Fruit fly (Drosophila melanogaster): ENCODE results near the gene CG11760.
A peak's percentile ranks its signal among the peaks of the same experiment; 100 is the strongest.

The CG11760 gene

DNA sequence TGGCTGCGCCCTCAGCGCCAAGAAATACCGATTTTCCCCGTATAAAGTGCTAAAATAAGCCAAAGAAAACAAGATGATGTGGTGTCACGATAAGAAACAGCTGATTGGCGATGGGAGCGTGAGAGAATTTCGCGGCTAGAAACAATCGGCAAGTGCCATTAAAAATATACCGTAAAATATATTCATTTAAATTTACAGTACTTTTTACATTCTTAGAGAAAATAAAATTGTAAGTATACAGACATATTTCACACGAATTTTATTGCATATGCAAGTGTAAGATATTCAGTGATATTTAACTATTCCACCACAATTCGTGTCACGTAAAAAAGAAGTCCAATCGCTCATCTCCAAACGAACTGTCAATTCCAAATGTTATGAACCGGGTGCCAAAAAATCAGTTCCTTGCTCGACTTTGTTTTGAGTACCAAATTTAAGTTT, 42.4 kb upstream of the CG11760 start, which contains the start of the genes Unc50, CG11755 and CG8043 (continued):
- TF ChIP-seq her (GFP tag; optimal IDR thresholded peaks at IDR 0.05) (no peak), ind (GFP tag; optimal IDR thresholded peaks at IDR 0.05) (peak; percentile 83), fd64A (GFP tag; optimal IDR thresholded peaks at IDR 0.05) (no peak), CG12769 (tag; optimal IDR thresholded peaks at IDR 0.05) (no peak), CG15514 (GFP tag; optimal IDR thresholded peaks at IDR 0.05) (peak; percentile 96), Xbp1 (GFP tag; optimal IDR thresholded peaks at IDR 0.05) (peak; percentile 91), CoRest (tag; optimal IDR thresholded peaks at IDR 0.05) (peak; percentile 89), gcm (GFP tag; optimal IDR thresholded peaks at IDR 0.05) (peak; percentile 73), mam (GFP tag; optimal IDR thresholded peaks at IDR 0.05) (peak; percentile 73), ara (GFP tag; IDR thresholded peaks at IDR 0.05) (0 out of 2 replicates have a peak, but pooled peaks have one; percentile 33), CG15269 (tag; optimal IDR thresholded peaks at IDR 0.05) (no peak), ERR (GFP tag; optimal IDR thresholded peaks at IDR 0.05) (peak; percentile 15), CG8478 (optimal IDR thresholded peaks at IDR 0.05) (no peak), Lhr (GFP tag; optimal IDR thresholded peaks at IDR 0.05) (peak; percentile 58), CG10959 (GFP tag; IDR thresholded peaks at IDR 0.05) (peak; percentile 44), phol (tag; optimal IDR thresholded peaks at IDR 0.05) (peak; percentile 88), CG9797 (GFP tag; optimal IDR thresholded peaks at IDR 0.05) (peak; percentile 84), CG7839 (tag; optimal IDR thresholded peaks at IDR 0.05) (peak; percentile 80), CG7556 (GFP tag; optimal IDR thresholded peaks at IDR 0.05) (peak; percentile 74), pum (GFP tag; optimal IDR thresholded peaks at IDR 0.05) (peak; percentile 68), CG18619 (GFP tag; optimal IDR thresholded peaks at IDR 0.05) (peak; percentile 78), CG16779 (GFP tag; IDR thresholded peaks at IDR 0.05) (no peak), sima (GFP tag; optimal IDR thresholded peaks at IDR 0.05) (no peak), wor (GFP tag; IDR thresholded peaks at IDR 0.05) (peak; percentile 54), Chrac-16 (GFP tag; optimal IDR thresholded peaks at IDR 0.05) (peak; percentile 78), vnd (GFP tag; IDR thresholded peaks at IDR 0.05; ENCODE audit: partially characterized antibody) (peak; percentile 98), CG5180 (GFP tag; optimal IDR thresholded peaks at IDR 0.05) (peak; percentile 46), CG6254 (GFP tag; optimal IDR thresholded peaks at IDR 0.05) (peak; percentile 41), exex (tag; optimal IDR thresholded peaks at IDR 0.05) (no peak), CG6654 (GFP tag; optimal IDR thresholded peaks at IDR 0.05) (peak; percentile 10), B-H2 (GFP tag; optimal IDR thresholded peaks at IDR 0.05) (peak; percentile 80), CG8944 (GFP tag; optimal IDR thresholded peaks at IDR 0.05) (peak; percentile 51), tin (GFP tag; optimal IDR thresholded peaks at IDR 0.05) (peak; percentile 77), CG11560 (tag; IDR thresholded peaks at IDR 0.05) (no peak), GATAe (GFP tag; conservative IDR thresholded peaks at IDR 0.05) (peak; percentile 78), twi (tag; optimal IDR thresholded peaks at IDR 0.05) (peak; percentile 73), wdn (GFP tag; IDR thresholded peaks at IDR 0.05) (0 out of 2 replicates have a peak, but pooled peaks have one; percentile 61), HHEX (GFP tag; optimal IDR thresholded peaks at IDR 0.05) (peak; percentile 56), CG17829 (tag; optimal IDR thresholded peaks at IDR 0.05) (peak; percentile 83), Max (GFP tag; optimal IDR thresholded peaks at IDR 0.05) (peak; percentile 77), CG12659 (GFP tag; optimal IDR thresholded peaks at IDR 0.05) (peak; percentile 86), otp (GFP tag; IDR thresholded peaks at IDR 0.05) (no peak), trh (GFP tag; optimal IDR thresholded peaks at IDR 0.05) (peak; percentile 19), CG15696 (tag; optimal IDR thresholded peaks at IDR 0.05) (peak; percentile 83), Neu2 (GFP tag; optimal IDR thresholded peaks at IDR 0.05; ENCODE audit: borderline replicate concordance) (no peak), Nf-YC (tag; optimal IDR thresholded peaks at IDR 0.05) (peak; percentile 71), CG32767 (GFP tag; IDR thresholded peaks at IDR 0.05) (peak; percentile 32; the same call in 1 of the 2 replicates), klu (GFP tag; IDR thresholded peaks at IDR 0.05) (peak; percentile 74; the same call in 1 of the 2 replicates), CG6791 (GFP tag; IDR thresholded peaks at IDR 0.05; ENCODE audit: partially characterized antibody) (peak; percentile 92), MESR4 (GFP tag; optimal IDR thresholded peaks at IDR 0.05) (peak; percentile 8)
